Worm (Caenorhabditis elegans) whole organism, early embryonic: ENCODE results near the gene Y57G11C.8.

ENCODE experiments used
- B0310.2 ChIP-seq: sonication (generic microtip); optimal IDR thresholded peaks from 2 replicates; lab custom pipeline; 2016; ENCODE audit warnings: mild to moderate bottlenecking, missing genetic modification characterization, missing compliant biosample characterization
- F13C5.2 ChIP-seq: sonication (generic microtip); optimal IDR thresholded peaks from 2 replicates; lab custom pipeline; 2017; ENCODE audit warnings: mild to moderate bottlenecking, missing genetic modification characterization, inconsistent platforms, missing compliant biosample characterization
- aly-1 ChIP-seq: sonication (generic microtip); optimal IDR thresholded peaks from 2 replicates; lab custom pipeline; 2016; ENCODE audit warnings: missing genetic modification characterization, missing compliant biosample characterization
- ama-1 ChIP-seq: fragments of 150-350 bp; optimal IDR thresholded peaks from 2 replicates; lab custom pipeline; 2014
- ceh-13 ChIP-seq: fragments of 200-800 bp; sonication (Bioruptor generic); optimal IDR thresholded peaks from 2 replicates; lab custom pipeline; 2018; ENCODE audit warnings: mild to moderate bottlenecking, missing genetic modification characterization, missing compliant biosample characterization
- ceh-36 ChIP-seq: sonication (generic microtip); optimal IDR thresholded peaks from 2 replicates; lab custom pipeline; 2016; ENCODE audit warnings: missing genetic modification characterization, inconsistent platforms, missing compliant biosample characterization
- ets-7 ChIP-seq: sonication (generic microtip); optimal IDR thresholded peaks from 2 replicates; lab custom pipeline; 2016; ENCODE audit warnings: missing genotype, missing genetic modification characterization, missing compliant biosample characterization
- flt-1 ChIP-seq: fragments of 200-800 bp; sonication (Bioruptor generic); IDR thresholded peaks from 2 replicates; pipeline ENCODE4 v1.3.6; 2022; ENCODE audit warnings: missing genetic modification characterization, missing compliant biosample characterization
- hmbx-1 ChIP-seq: sonication (generic microtip); optimal IDR thresholded peaks from 2 replicates; lab custom pipeline; 2016; ENCODE audit warnings: mild to moderate bottlenecking, missing genetic modification characterization, missing compliant biosample characterization
- hmg-4 ChIP-seq: fragments of 200-800 bp; sonication (Bioruptor generic); optimal IDR thresholded peaks from 2 replicates; lab custom pipeline; 2018; ENCODE audit warnings: mild to moderate bottlenecking, missing genetic modification characterization, missing compliant biosample characterization
- hnd-1 ChIP-seq: sonication (generic microtip); optimal IDR thresholded peaks from 2 replicates; lab custom pipeline; 2016; ENCODE audit warnings: missing genetic modification characterization, missing compliant biosample characterization
- pes-1 ChIP-seq: fragments of 200-800 bp; sonication (Bioruptor generic); IDR thresholded peaks from 2 replicates; pipeline ENCODE4 v1.3.6; 2022; ENCODE audit warnings: missing genetic modification reagents, missing genetic modification characterization, missing compliant biosample characterization
- scrt-1 ChIP-seq: fragments of 200-800 bp; sonication (Bioruptor generic); IDR thresholded peaks from 2 replicates; pipeline ENCODE4 v1.3.6; 2022; ENCODE audit warnings: missing genetic modification characterization, missing compliant biosample characterization
- sea-1 ChIP-seq: fragments of 200-800 bp; sonication (Bioruptor generic); conservative IDR thresholded peaks from 2 replicates; pipeline ENCODE4 v1.3.6; 2022; ENCODE audit warnings: missing genetic modification characterization, missing compliant biosample characterization
- tbx-11 ChIP-seq: fragments of 200-800 bp; sonication (Bioruptor generic); IDR thresholded peaks from 2 replicates; pipeline ENCODE4 v1.3.6; 2022; ENCODE audit warnings: missing genetic modification characterization, missing compliant biosample characterization
- tbx-37 ChIP-seq: fragments of 200-800 bp; sonication (Bioruptor generic); conservative IDR thresholded peaks from 2 replicates; pipeline ENCODE4 v1.3.6; 2022; ENCODE audit warnings: missing genetic modification reagents, missing genetic modification characterization, missing compliant biosample characterization
- tra-4 ChIP-seq: sonication (generic microtip); optimal IDR thresholded peaks from 2 replicates; lab custom pipeline; 2017; ENCODE audit warnings: missing genetic modification characterization, missing compliant biosample characterization

The Y57G11C.8 gene

ce11 chrIV:14781537-14781936 lies at the start of gene Y57G11C.8:
TSS of gene Y57G11C.8 (plus strand) at chrIV:14781837.
- TF ChIP-seq flt-1 (GFP tag; lab: Robert Waterston, UW) (no peak), pes-1 (no peak), ets-7 (tag; lab: Kevin White, UChicago) (no peak), tbx-37 (GFP tag; lab: Robert Waterston, UW) (no peak), ama-1 (lab: Kevin White, UChicago) (no peak), B0310.2 (tag; lab: Kevin White, UChicago) (no peak), hmg-4 (GFP tag; lab: Kevin White, UChicago) (no peak), hnd-1 (no peak), ceh-13 (GFP tag; lab: Kevin White, UChicago) (no peak), aly-1 (tag; lab: Kevin White, UChicago) (no peak), sea-1 (no peak)

- no peak for TF ChIP-seq tra-4 (tag; lab: Kevin White, UChicago)
- TF ChIP-seq pes-1, result no peak
- no peak for TF ChIP-seq F13C5.2 (tag; lab: Kevin White, UChicago)
Observed at ce11 chrIV:14741926-14742325, 39.7 kb upstream of the Y57G11C.8 start.

- TF ChIP-seq ceh-36, result no peak
- TF ChIP-seq flt-1 (GFP tag; lab: Robert Waterston, UW), result no peak
- TF ChIP-seq B0310.2 (tag; lab: Kevin White, UChicago), result no peak
- no peak for TF ChIP-seq tbx-37 (GFP tag; lab: Robert Waterston, UW)
- no peak for TF ChIP-seq pes-1
Observed at ce11 chrIV:14754912-14755311, 26.7 kb upstream of the Y57G11C.8 start, which contains the start of gene Y57G11C.499. TSS of gene Y57G11C.499 (minus strand) at chrIV:14754934.

ce11 chrIV:14757786-14758185 lies 23.9 kb upstream of the Y57G11C.8 start:
- TF ChIP-seq ceh-13 (GFP tag; lab: Kevin White, UChicago) (no peak), hmg-4 (GFP tag; lab: Kevin White, UChicago) (no peak), tbx-11 (GFP tag; lab: Robert Waterston, UW) (no peak), ets-7 (tag; lab: Kevin White, UChicago) (no peak), sea-1 (no peak), flt-1 (GFP tag; lab: Robert Waterston, UW) (no peak), pes-1 (no peak), hnd-1 (no peak), aly-1 (tag; lab: Kevin White, UChicago) (no peak), ceh-36 (no peak), tra-4 (tag; lab: Kevin White, UChicago) (no peak), B0310.2 (tag; lab: Kevin White, UChicago) (no peak), ama-1 (lab: Kevin White, UChicago) (no peak), hmbx-1 (tag; lab: Kevin White, UChicago) (no peak), tbx-37 (GFP tag; lab: Robert Waterston, UW) (no peak), scrt-1 (GFP tag; lab: Robert Waterston, UW) (no peak), F13C5.2 (tag; lab: Kevin White, UChicago) (no peak)

- TF ChIP-seq ets-7 (tag; lab: Kevin White, UChicago) (no peak), tbx-11 (GFP tag; lab: Robert Waterston, UW) (no peak), flt-1 (GFP tag; lab: Robert Waterston, UW) (no peak), hmg-4 (GFP tag; lab: Kevin White, UChicago) (no peak), ceh-36 (no peak), tbx-37 (GFP tag; lab: Robert Waterston, UW) (no peak), aly-1 (tag; lab: Kevin White, UChicago) (no peak), pes-1 (no peak), tra-4 (tag; lab: Kevin White, UChicago) (no peak)
Observed at ce11 chrIV:14759662-14760061, 22.0 kb upstream of the Y57G11C.8 start.

ce11 chrIV:14760845-14761244 lies 20.8 kb upstream of the Y57G11C.8 start, which contains the start of gene ptp-5.2:
TSS of gene ptp-5.2 (minus strand) at chrIV:14760945.
- TF ChIP-seq hmg-4 (GFP tag; lab: Kevin White, UChicago), result no peak
- TF ChIP-seq hnd-1, result no peak
- TF ChIP-seq F13C5.2 (tag; lab: Kevin White, UChicago), result no peak
- TF ChIP-seq ama-1 (lab: Kevin White, UChicago), result no peak
- TF ChIP-seq B0310.2 (tag; lab: Kevin White, UChicago), result no peak
- no peak for TF ChIP-seq hmbx-1 (tag; lab: Kevin White, UChicago)
- TF ChIP-seq tbx-37 (GFP tag; lab: Robert Waterston, UW), result no peak
- no peak for TF ChIP-seq pes-1
- TF ChIP-seq tra-4 (tag; lab: Kevin White, UChicago), result no peak
- TF ChIP-seq sea-1, result no peak
- no peak for TF ChIP-seq tbx-11 (GFP tag; lab: Robert Waterston, UW)
- TF ChIP-seq aly-1 (tag; lab: Kevin White, UChicago), result no peak
- TF ChIP-seq ceh-36, result no peak

ce11 chrIV:14763348-14763747 lies 18.3 kb upstream of the Y57G11C.8 start:
- TF ChIP-seq F13C5.2 (tag; lab: Kevin White, UChicago), result peak; percentile 7

ce11 chrIV:14763938-14764718 lies 17.5 kb upstream of the Y57G11C.8 start:
- TF ChIP-seq ceh-36 (no peak), ama-1 (lab: Kevin White, UChicago) (no peak), tra-4 (tag; lab: Kevin White, UChicago) (no peak), aly-1 (tag; lab: Kevin White, UChicago) (no peak), flt-1 (GFP tag; lab: Robert Waterston, UW) (no peak), hnd-1 (no peak), ets-7 (tag; lab: Kevin White, UChicago) (no peak), tbx-37 (GFP tag; lab: Robert Waterston, UW) (no peak), B0310.2 (tag; lab: Kevin White, UChicago) (no peak), sea-1 (no peak), pes-1 (no peak), tbx-11 (GFP tag; lab: Robert Waterston, UW) (no peak), hmg-4 (GFP tag; lab: Kevin White, UChicago) (no peak), hmbx-1 (tag; lab: Kevin White, UChicago) (no peak), ceh-13 (GFP tag; lab: Kevin White, UChicago) (no peak), scrt-1 (GFP tag; lab: Robert Waterston, UW) (no peak)
